Fruit fly (Drosophila melanogaster) whole organism, wandering third instar larva: ENCODE measurements around the gene Josd.

Experiments
- Abd-B ChIP-seq: fragments of >200 bp; optimal IDR thresholded peaks from 2 replicates; lab custom pipeline; 2017; ENCODE audit warnings: missing biosample characterization, missing genetic modification characterization
- CG32264 ChIP-seq: fragments of 200-800 bp; sonication (Bioruptor generic); optimal IDR thresholded peaks from 2 replicates; lab custom pipeline; 2016; ENCODE audit warnings: missing biosample characterization, missing genetic modification characterization
- CG9705 ChIP-seq: fragments of 200-800 bp; sonication (Bioruptor generic); optimal IDR thresholded peaks from 2 replicates; lab custom pipeline; 2018; ENCODE audit warnings: missing biosample characterization, mild to moderate bottlenecking, missing genetic modification characterization
- CrebA ChIP-seq: fragments of 200-800 bp; sonication (Bioruptor generic); optimal IDR thresholded peaks from 2 replicates; lab custom pipeline; 2016; ENCODE audit warnings: missing biosample characterization, mild to moderate bottlenecking, missing genetic modification characterization, borderline replicate concordance
- Dfd ChIP-seq: fragments of >200 bp; optimal IDR thresholded peaks from 2 replicates; lab custom pipeline; 2017; ENCODE audit warnings: missing biosample characterization, missing genetic modification characterization
- Dif ChIP-seq: fragments of 200-275, 200-300 bp; sonication (Bioruptor generic); optimal IDR thresholded peaks from 2 replicates; lab custom pipeline; 2018; ENCODE audit warnings: missing biosample characterization, missing genetic modification characterization; ENCODE audit not compliant: partially characterized antibody
- GATAd ChIP-seq: sonication (Bioruptor generic); optimal IDR thresholded peaks from 2 replicates; lab custom pipeline; 2016; ENCODE audit warnings: missing biosample characterization, missing genetic modification characterization
- HLH106 ChIP-seq: fragments of 200-800 bp; optimal IDR thresholded peaks from 3 replicates; lab custom pipeline; 2019; ENCODE audit warnings: missing biosample characterization, mild to moderate bottlenecking, missing genetic modification characterization, moderate library complexity
- Hnf4 ChIP-seq: fragments of 200-800 bp; sonication (Bioruptor generic); optimal IDR thresholded peaks from 2 replicates; lab custom pipeline; 2016; ENCODE audit warnings: missing biosample characterization, mild to moderate bottlenecking, missing genetic modification characterization
- Hr78 ChIP-seq: fragments of >200 bp; optimal IDR thresholded peaks from 2 replicates; lab custom pipeline; 2017; ENCODE audit warnings: missing biosample characterization, missing genetic modification characterization
- Hr83 ChIP-seq: fragments of 200-300 bp; sonication (Bioruptor generic); optimal IDR thresholded peaks from 2 replicates; lab custom pipeline; 2016; ENCODE audit warnings: missing biosample characterization, mild to moderate bottlenecking, missing genetic modification characterization, moderate library complexity; ENCODE audit not compliant: poor library complexity, severe bottlenecking
- Jra ChIP-seq: sonication (Bioruptor generic); optimal IDR thresholded peaks from 2 replicates; lab custom pipeline; 2016; ENCODE audit warnings: missing biosample characterization, missing genetic modification characterization
- N ChIP-seq: fragments of >200 bp; optimal IDR thresholded peaks from 2 replicates; lab custom pipeline; 2018; ENCODE audit warnings: missing biosample characterization, missing external identifiers, missing genetic modification characterization
- OdsH ChIP-seq: fragments of 200-800 bp; sonication (Bioruptor generic); optimal IDR thresholded peaks from 2 replicates; lab custom pipeline; 2016; ENCODE audit warnings: missing biosample characterization, mild to moderate bottlenecking, missing genetic modification characterization
- Rel ChIP-seq, 2 experiments: fragments of 200-800 bp; sonication (Bioruptor generic) in 1 of 2; optimal IDR thresholded peaks; 2 replicates in 1 of 2; 3 replicates in 1 of 2; lab custom pipeline; 2016 to 2019; ENCODE audit warnings: mild to moderate bottlenecking in 2 of 2, missing biosample characterization in 2 of 2, missing genetic modification characterization in 2 of 2, moderate library complexity in 1 of 2
- Sp1 ChIP-seq: fragments of 200-800 bp; sonication (Bioruptor generic); optimal IDR thresholded peaks from 3 replicates; lab custom pipeline; 2019; ENCODE audit warnings: missing biosample characterization, mild to moderate bottlenecking, missing genetic modification characterization, moderate library complexity
- Vsx2 ChIP-seq: fragments of 200-300, 225-300 bp; sonication (Bioruptor generic); optimal IDR thresholded peaks from 2 replicates; lab custom pipeline; 2018; ENCODE audit warnings: missing biosample characterization, missing genetic modification characterization; ENCODE audit not compliant: partially characterized antibody
- br ChIP-seq: fragments of 200-800 bp; sonication (Bioruptor generic); optimal IDR thresholded peaks from 2 replicates; lab custom pipeline; 2016; ENCODE audit warnings: missing biosample characterization, missing genetic modification characterization
- dl ChIP-seq, 2 experiments: fragments of 175-275, 200-275 bp in 1 of 2; fragments of 200-275 bp in 1 of 2; sonication (Bioruptor generic); optimal IDR thresholded peaks; lab custom pipeline; 2018; ENCODE audit warnings: mild to moderate bottlenecking in 2 of 2, missing biosample characterization in 2 of 2, missing genetic modification characterization in 2 of 2, moderate library complexity in 2 of 2; ENCODE audit not compliant: partially characterized antibody in 2 of 2, insufficient read depth in 1 of 2
- dsf ChIP-seq: sonication (Bioruptor generic); optimal IDR thresholded peaks from 2 replicates; lab custom pipeline; 2016; ENCODE audit warnings: missing biosample characterization, missing genetic modification characterization, borderline replicate concordance
- ey ChIP-seq: fragments of 200-800 bp; sonication (Bioruptor generic); optimal IDR thresholded peaks from 2 replicates; lab custom pipeline; 2016; ENCODE audit warnings: missing biosample characterization, missing genetic modification characterization
- foxo ChIP-seq, 2 experiments: fragments of 200-800 bp; sonication (Bioruptor generic); optimal IDR thresholded peaks; 2 replicates in 1 of 2; 3 replicates in 1 of 2; lab custom pipeline; 2016 to 2017; ENCODE audit warnings: missing biosample characterization in 2 of 2, missing genetic modification characterization in 2 of 2
- fru ChIP-seq: fragments of 200-800 bp; sonication (Bioruptor generic); optimal IDR thresholded peaks from 3 replicates; lab custom pipeline; 2016; ENCODE audit warnings: missing biosample characterization, mild to moderate bottlenecking, missing genetic modification characterization
- h ChIP-seq: fragments of 200-800 bp; sonication (Bioruptor generic); optimal IDR thresholded peaks from 3 replicates; lab custom pipeline; 2016; ENCODE audit warnings: missing biosample characterization, mild to moderate bottlenecking, missing genetic modification characterization
- pan ChIP-seq: fragments of >200 bp; optimal IDR thresholded peaks from 2 replicates; lab custom pipeline; 2017
- psq ChIP-seq: fragments of 200-800 bp; sonication (Bioruptor generic); optimal IDR thresholded peaks from 3 replicates; lab custom pipeline; 2017; ENCODE audit warnings: missing biosample characterization, mild to moderate bottlenecking, missing genetic modification characterization, moderate library complexity
- rgr ChIP-seq: fragments of 200-800 bp; sonication (Bioruptor generic); optimal IDR thresholded peaks from 3 replicates; lab custom pipeline; 2016; ENCODE audit warnings: missing biosample characterization, mild to moderate bottlenecking, missing genetic modification characterization
- sage ChIP-seq: fragments of 200-800 bp; sonication (Bioruptor generic); optimal IDR thresholded peaks from 2 replicates; lab custom pipeline; 2016; ENCODE audit warnings: missing biosample characterization, mild to moderate bottlenecking, missing genetic modification characterization
- sv ChIP-seq: fragments of 200-800 bp; sonication (Bioruptor generic); optimal IDR thresholded peaks from 3 replicates; lab custom pipeline; 2016; ENCODE audit warnings: missing biosample characterization, missing genetic modification characterization
- usp ChIP-seq: fragments of >200 bp; optimal IDR thresholded peaks from 2 replicates; lab custom pipeline; 2017; ENCODE audit warnings: missing biosample characterization, missing genetic modification characterization
- woc ChIP-seq: sonication (Bioruptor generic); optimal IDR thresholded peaks from 2 replicates; lab custom pipeline; 2016; ENCODE audit warnings: missing biosample characterization, mild to moderate bottlenecking, missing genetic modification characterization

Gene Josd

dm6 chrX:6301052-6301451, 40.1 kb downstream of the Josd start, which contains the start of gene CG12219:
TSS of gene CG12219 (minus strand) at chrX:6301285.
- no peak for TF ChIP-seq N
- TF ChIP-seq Rel (GFP tag; optimal IDR thresholded peaks at IDR 0.05; lab: Kevin White, UChicago), result no peak
- TF ChIP-seq Rel (tag; optimal IDR thresholded peaks at IDR 0.05; lab: Kevin White, UChicago), result peak; percentile 71

DNA sequence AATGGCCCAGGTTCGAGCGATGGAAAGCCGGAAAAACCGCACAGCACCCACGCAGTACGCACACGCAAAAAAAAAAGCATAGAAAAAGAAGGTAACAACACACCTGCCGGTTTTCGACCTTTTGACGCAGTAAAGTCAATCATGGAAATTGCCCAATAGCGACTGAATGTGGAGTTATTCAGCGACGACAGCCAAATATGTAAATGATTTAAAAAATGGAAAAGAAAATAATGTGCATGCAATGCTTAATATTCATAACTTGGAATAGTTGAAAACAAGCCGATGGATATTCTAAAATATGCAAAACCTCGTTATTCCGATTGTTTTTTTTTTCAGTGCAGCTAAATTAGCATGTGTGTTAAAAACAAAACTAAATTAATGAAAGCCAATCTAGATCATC, 42.2 kb downstream of the Josd start:
- TF ChIP-seq Hr78 (no peak), sv (GFP tag; lab: Kevin White, UChicago) (no peak), CG32264 (GFP tag; lab: Kevin White, UChicago) (no peak), Vsx2 (GFP tag; lab: Kevin White, UChicago) (no peak), GATAd (GFP tag; lab: Kevin White, UChicago) (no peak), Abd-B (GFP tag; lab: Kevin White, UChicago) (no peak), dl (GFP tag; optimal IDR thresholded peaks at IDR 0.05; lab: Kevin White, UChicago; ENCODE audit: insufficient read depth in 1 of 2, partially characterized antibody in 2 of 2) (no peak), CrebA (GFP tag; lab: Kevin White, UChicago) (no peak), N (no peak), fru (GFP tag; lab: Kevin White, UChicago) (no peak), rgr (GFP tag; lab: Kevin White, UChicago) (no peak), Dfd (GFP tag; lab: Kevin White, UChicago) (no peak), Sp1 (GFP tag; lab: Kevin White, UChicago) (no peak), dsf (GFP tag; lab: Kevin White, UChicago) (no peak)

- no peak for TF ChIP-seq GATAd (GFP tag; lab: Kevin White, UChicago)
- TF ChIP-seq usp (GFP tag; lab: Kevin White, UChicago), result no peak
- TF ChIP-seq CrebA (GFP tag; lab: Kevin White, UChicago), result no peak
- no peak for TF ChIP-seq HLH106
- TF ChIP-seq CG9705 (GFP tag; lab: Kevin White, UChicago), result no peak
- TF ChIP-seq Rel (GFP tag; optimal IDR thresholded peaks at IDR 0.05; lab: Kevin White, UChicago), result no peak
- no peak for TF ChIP-seq Rel (tag; optimal IDR thresholded peaks at IDR 0.05; lab: Kevin White, UChicago)
- no peak for TF ChIP-seq N
- no peak for TF ChIP-seq br (GFP tag; lab: Kevin White, UChicago)
- no peak for TF ChIP-seq h (GFP tag; lab: Kevin White, UChicago)
- no peak for TF ChIP-seq Hnf4
Measured at dm6 chrX:6303675-6304074, 42.7 kb downstream of the Josd start, which contains the start of gene CG3823. TSS of gene CG3823 (plus strand) at chrX:6303975.

DNA sequence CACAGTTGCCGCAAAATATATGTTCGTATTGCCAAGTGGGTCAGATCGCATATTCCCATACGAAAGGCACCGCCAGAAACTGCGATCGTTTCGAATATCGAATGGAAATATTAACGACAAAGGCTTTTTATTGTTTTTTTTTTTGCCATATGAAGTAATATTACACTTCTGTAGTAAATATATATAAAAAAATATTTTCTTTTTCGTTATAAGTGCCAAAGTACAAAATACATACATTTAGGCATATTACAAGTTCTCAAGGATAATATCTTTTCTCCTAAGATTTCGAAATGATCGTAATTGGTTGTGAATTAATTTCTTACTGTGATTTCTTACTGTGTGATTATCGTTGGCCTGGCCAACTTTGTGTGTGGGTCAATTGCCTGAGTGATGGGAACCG, 43.2 kb downstream of the Josd start:
- no peak for TF ChIP-seq CG32264 (GFP tag; lab: Kevin White, UChicago)
- peak; percentile 7 for TF ChIP-seq rgr (GFP tag; lab: Kevin White, UChicago)
- no peak for TF ChIP-seq N
- TF ChIP-seq foxo (GFP tag; optimal IDR thresholded peaks at IDR 0.05; lab: Kevin White, UChicago), result peak in 1 of 2 experiments; percentile 24
- no peak for TF ChIP-seq woc

- TF ChIP-seq OdsH (GFP tag; lab: Kevin White, UChicago) (peak; percentile 19), Vsx2 (GFP tag; lab: Kevin White, UChicago) (peak; percentile 57), HLH106 (peak; percentile 15), pan (no peak), Sp1 (GFP tag; lab: Kevin White, UChicago) (peak; percentile 3), CG9705 (GFP tag; lab: Kevin White, UChicago) (no peak), Rel (GFP tag; optimal IDR thresholded peaks at IDR 0.05; lab: Kevin White, UChicago) (no peak), Rel (tag; optimal IDR thresholded peaks at IDR 0.05; lab: Kevin White, UChicago) (no peak), sage (GFP tag; lab: Kevin White, UChicago) (no peak), Jra (GFP tag; lab: Kevin White, UChicago) (no peak), CrebA (GFP tag; lab: Kevin White, UChicago) (no peak), Hnf4 (no peak), ey (GFP tag; lab: Kevin White, UChicago) (peak; percentile 2), rgr (GFP tag; lab: Kevin White, UChicago) (peak; percentile 14), fru (GFP tag; lab: Kevin White, UChicago) (peak; percentile 16), psq (GFP tag; lab: Kevin White, UChicago) (peak; percentile 26), h (GFP tag; lab: Kevin White, UChicago) (peak; percentile 10), Dif (no peak), woc (peak; percentile 12), Hr83 (GFP tag; lab: Kevin White, UChicago) (no peak), foxo (GFP tag; optimal IDR thresholded peaks at IDR 0.05; lab: Kevin White, UChicago) (peak in 1 of 2 experiments; percentile 37), br (GFP tag; lab: Kevin White, UChicago) (peak; percentile 27)
Measured at dm6 chrX:6305317-6305716, 44.3 kb downstream of the Josd start.
